Worm (Caenorhabditis elegans) whole organism, mixed stage, embryonic: ENCODE data around the gene gst-33.

ENCODE experiments used
- M03D4.4 ChIP-seq: sonication (generic microtip); optimal IDR thresholded peaks from 2 replicates; lab custom pipeline; 2017; ENCODE audit warnings: mild to moderate bottlenecking, missing genetic modification characterization, missing compliant biosample characterization
- bed-3 ChIP-seq: fragments of 200-800 bp; sonication (Bioruptor generic); optimal IDR thresholded peaks from 3 replicates; lab custom pipeline; 2018; ENCODE audit warnings: mild to moderate bottlenecking, missing genetic modification characterization, moderate library complexity, missing compliant biosample characterization
- ceh-39 ChIP-seq: fragments of 150-350 bp; optimal IDR thresholded peaks from 2 replicates; lab custom pipeline; 2014; ENCODE audit warnings: missing biosample characterization, missing genetic modification characterization
- ces-1 ChIP-seq: fragments of 150-350 bp; optimal IDR thresholded peaks from 2 replicates; lab custom pipeline; 2014; ENCODE audit warnings: missing biosample characterization, missing genetic modification reagents, missing genetic modification characterization
- cnd-1 ChIP-seq: fragments of 200-800 bp; sonication (Bioruptor generic); optimal IDR thresholded peaks from 2 replicates; lab custom pipeline; 2018; ENCODE audit warnings: mild to moderate bottlenecking, missing genetic modification characterization, missing compliant biosample characterization
- elt-1 ChIP-seq: sonication (generic microtip); optimal IDR thresholded peaks from 2 replicates; lab custom pipeline; 2017; ENCODE audit warnings: missing genetic modification characterization, mild to moderate bottlenecking, missing compliant biosample characterization, antibody characterized with exemption, moderate library complexity, borderline replicate concordance; ENCODE audit not compliant: insufficient read depth
- ham-2 ChIP-seq: fragments of 200-800 bp; sonication (Bioruptor generic); optimal IDR thresholded peaks from 2 replicates; lab custom pipeline; 2018; ENCODE audit warnings: mild to moderate bottlenecking, missing genetic modification characterization, missing compliant biosample characterization
- mls-2 ChIP-seq: sonication (generic microtip); optimal IDR thresholded peaks from 2 replicates; lab custom pipeline; 2016; ENCODE audit warnings: mild to moderate bottlenecking, missing genetic modification characterization, moderate library complexity, missing compliant biosample characterization
- nhr-237 ChIP-seq: fragments of 150-350 bp; optimal IDR thresholded peaks from 2 replicates; lab custom pipeline; 2014; ENCODE audit warnings: missing biosample characterization, missing genetic modification characterization
- pha-4 ChIP-seq: fragments of 150-350 bp; optimal IDR thresholded peaks from 2 replicates; lab custom pipeline; 2018; ENCODE audit warnings: missing biosample characterization, missing genetic modification reagents, missing genetic modification characterization
- tbx-8 ChIP-seq: fragments of 200-800 bp; sonication (Bioruptor generic); optimal IDR thresholded peaks from 2 replicates; lab custom pipeline; 2018; ENCODE audit warnings: mild to moderate bottlenecking, missing genetic modification characterization, moderate library complexity, missing compliant biosample characterization
- unc-39 ChIP-seq: fragments of 150-350 bp; optimal IDR thresholded peaks from 2 replicates; lab custom pipeline; 2014; ENCODE audit warnings: missing biosample characterization, missing genetic modification characterization
- zip-8 ChIP-seq: fragments of 150-350 bp; optimal IDR thresholded peaks from 2 replicates; lab custom pipeline; 2014; ENCODE audit warnings: missing biosample characterization, missing genetic modification characterization

gst-33 gene

ce11 chrV:3417928-3418327, 50.4 kb downstream of the gst-33 start, which contains the start of gene T20D4.3:
T20D4.3 (plus strand) TSS chrV:3418228.
- TF ChIP-seq tbx-8, result no peak
- TF ChIP-seq nhr-237 (tag; lab: Kevin White, UChicago), result no peak
- TF ChIP-seq ces-1 (GFP tag; lab: Kevin White, UChicago), result no peak
- TF ChIP-seq cnd-1 (tag; lab: Kevin White, UChicago), result no peak
- TF ChIP-seq mls-2 (tag; lab: Kevin White, UChicago), result no peak
- TF ChIP-seq M03D4.4, result no peak
- TF ChIP-seq ham-2, result no peak
- no peak for TF ChIP-seq pha-4
- no peak for TF ChIP-seq unc-39 (tag; lab: Kevin White, UChicago)
- no peak for TF ChIP-seq bed-3
- no peak for TF ChIP-seq ceh-39
- TF ChIP-seq elt-1 (tag; lab: Kevin White, UChicago), result no peak
- TF ChIP-seq zip-8 (tag; lab: Kevin White, UChicago), result no peak
